Fruit fly (Drosophila melanogaster): Measurements from ENCODE around the gene Rga.

Gene Rga

dm6 chr3R:5613114-5613443 lies 167 bp upstream of the Rga start, which contains the start of gene Atu (continued):
- TF ChIP-seq lola (GFP tag; optimal IDR thresholded peaks at IDR 0.05) (peak in 1 of 3 experiments; percentile 34), CG4328 (GFP tag; optimal IDR thresholded peaks at IDR 0.05) (peak; percentile 18), CG34224 (GFP tag; IDR thresholded peaks at IDR 0.05; ENCODE audit: partially characterized antibody) (peak; percentile 94), mld (GFP tag; IDR thresholded peaks at IDR 0.05; ENCODE audit: partially characterized antibody) (peak; percentile 42; the same call in 1 of the 3 replicates), Tbp (GFP tag; optimal IDR thresholded peaks at IDR 0.05) (peak; percentile 26), CG43689 (GFP tag; IDR thresholded peaks at IDR 0.05) (no peak), CG12769 (tag; optimal IDR thresholded peaks at IDR 0.05) (peak; percentile 55), slou (GFP tag; optimal IDR thresholded peaks at IDR 0.05) (no peak), CG30403 (GFP tag; optimal IDR thresholded peaks at IDR 0.05) (peak; percentile 54), yki (optimal IDR thresholded peaks at IDR 0.05) (no peak), al (GFP tag; IDR thresholded peaks at IDR 0.05) (no peak), CG2712 (tag; optimal IDR thresholded peaks at IDR 0.05) (peak; percentile 49), chn (GFP tag; optimal IDR thresholded peaks at IDR 0.05) (peak; percentile 39), sna (GFP tag; IDR thresholded peaks at IDR 0.05; ENCODE audit: partially characterized antibody) (peak; percentile 93), CG34422 (GFP tag; IDR thresholded peaks at IDR 0.05) (peak; percentile 39; the same call in 1 of the 3 replicates), twi (tag; optimal IDR thresholded peaks at IDR 0.05) (peak; percentile 31), Myb (GFP tag; optimal IDR thresholded peaks at IDR 0.05) (peak; percentile 63), CG12659 (GFP tag; optimal IDR thresholded peaks at IDR 0.05) (peak; percentile 74), pan (optimal IDR thresholded peaks at IDR 0.05) (no peak), pan (GFP tag; optimal IDR thresholded peaks at IDR 0.05 in 1 of 2, IDR thresholded peaks at IDR 0.05 in 1 of 2) (peak in 1 of 2 experiments; percentile 17), NC2α (GFP tag; optimal IDR thresholded peaks at IDR 0.05) (peak; percentile 2), CG31441 (GFP tag; IDR thresholded peaks at IDR 0.05) (peak; percentile 43; the same call in 1 of the 2 replicates), Dad (GFP tag; optimal IDR thresholded peaks at IDR 0.05) (peak; percentile 32), E2f2 (GFP tag; IDR thresholded peaks at IDR 0.05) (peak; percentile 31; the same call in 1 of the 2 replicates), nmo (GFP tag; optimal IDR thresholded peaks at IDR 0.05) (peak; percentile 76), onecut (GFP tag; IDR thresholded peaks at IDR 0.05) (peak; percentile 6; the same call in 1 of the 2 replicates), CG8089 (GFP tag; optimal IDR thresholded peaks at IDR 0.05) (peak; percentile 46), Mad (GFP tag; optimal IDR thresholded peaks at IDR 0.05) (peak; percentile 7), fd3F (GFP tag; optimal IDR thresholded peaks at IDR 0.05) (no peak), HmgD (GFP tag; optimal IDR thresholded peaks at IDR 0.05) (peak; percentile 51), CG3281 (GFP tag; optimal IDR thresholded peaks at IDR 0.05) (peak; percentile 2), CG2678 (tag; optimal IDR thresholded peaks at IDR 0.05) (peak; percentile 38), Hr78 (GFP tag; optimal IDR thresholded peaks at IDR 0.05) (peak in 1 of 2 experiments; percentile 22), CG17361 (GFP tag; IDR thresholded peaks at IDR 0.05) (peak; percentile 58; the same call in 2 of the 3 replicates), Fer1 (GFP tag; optimal IDR thresholded peaks at IDR 0.05) (peak; percentile 3), gro (GFP tag; optimal IDR thresholded peaks at IDR 0.05) (peak; percentile 25), CG16813 (GFP tag; IDR thresholded peaks at IDR 0.05; ENCODE audit: partially characterized antibody) (peak; percentile 93), CG34376 (GFP tag; optimal IDR thresholded peaks at IDR 0.05) (no peak), sisA (GFP tag; IDR thresholded peaks at IDR 0.05) (no peak), Sry-δ (GFP tag; optimal IDR thresholded peaks at IDR 0.05) (peak; percentile 96), Ada2b (GFP tag; IDR thresholded peaks at IDR 0.05) (no peak), chinmo (GFP tag; IDR thresholded peaks at IDR 0.05; ENCODE audit: partially characterized antibody) (peak; percentile 87), pros (GFP tag; optimal IDR thresholded peaks at IDR 0.05) (no peak), amos (GFP tag; IDR thresholded peaks at IDR 0.05; ENCODE audit: partially characterized antibody) (peak; percentile 87), CG17829 (tag; optimal IDR thresholded peaks at IDR 0.05) (peak; percentile 49), CG3163 (GFP tag; optimal IDR thresholded peaks at IDR 0.05) (no peak), CG1603 (tag; optimal IDR thresholded peaks at IDR 0.05) (peak; percentile 68), CG18262 (tag; optimal IDR thresholded peaks at IDR 0.05) (peak; percentile 46), HLH3B (GFP tag; IDR thresholded peaks at IDR 0.05) (no peak), dmrt11E (tag; optimal IDR thresholded peaks at IDR 0.05) (peak; percentile 15), row (GFP tag; IDR thresholded peaks at IDR 0.05) (peak; percentile 62)

Measured in whole organism, embryonic.